Fruit fly (Drosophila melanogaster): Measurements from ENCODE around the gene Cpr65Ec.

Gene Cpr65Ec

DNA sequence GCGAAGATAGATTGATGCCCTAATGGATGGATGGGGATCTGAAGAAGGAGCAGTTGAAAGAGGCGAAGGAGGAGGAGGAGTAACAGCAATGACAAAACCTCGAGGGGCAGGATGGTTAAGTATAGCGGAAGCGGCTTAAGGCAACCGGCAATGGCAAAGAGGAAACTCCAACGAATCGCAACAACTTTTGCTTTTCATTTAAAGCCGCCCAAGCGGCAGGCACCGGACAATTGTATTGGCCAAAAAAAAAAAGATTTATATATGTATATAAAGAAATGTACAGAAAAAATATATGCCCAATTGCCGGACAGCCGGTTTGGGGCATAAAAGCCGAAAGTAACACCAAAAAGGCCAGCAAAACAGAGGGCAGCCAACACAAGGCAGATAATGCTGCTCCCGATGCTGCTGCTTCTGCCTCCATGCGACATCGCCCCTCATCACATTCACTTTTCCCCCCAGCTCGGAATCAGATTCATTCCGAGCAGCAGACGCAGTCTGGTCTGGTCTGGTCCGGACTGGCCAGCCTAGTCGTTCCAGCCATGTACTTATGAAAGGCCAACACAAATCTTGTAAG is 1.6 kb upstream of the Cpr65Ec start:
- TF ChIP-seq gl (tag; optimal IDR thresholded peaks at IDR 0.05), result no peak
- TF ChIP-seq CG17806 (tag; optimal IDR thresholded peaks at IDR 0.05), result no peak
- TF ChIP-seq Pif1B (GFP tag; optimal IDR thresholded peaks at IDR 0.05), result no peak
- no peak for TF ChIP-seq CG15710 (tag; optimal IDR thresholded peaks at IDR 0.05)
- no peak for TF ChIP-seq CG32121 (GFP tag; IDR thresholded peaks at IDR 0.05)
- no peak for TF ChIP-seq CG12605 (GFP tag; IDR thresholded peaks at IDR 0.05)

DNA sequence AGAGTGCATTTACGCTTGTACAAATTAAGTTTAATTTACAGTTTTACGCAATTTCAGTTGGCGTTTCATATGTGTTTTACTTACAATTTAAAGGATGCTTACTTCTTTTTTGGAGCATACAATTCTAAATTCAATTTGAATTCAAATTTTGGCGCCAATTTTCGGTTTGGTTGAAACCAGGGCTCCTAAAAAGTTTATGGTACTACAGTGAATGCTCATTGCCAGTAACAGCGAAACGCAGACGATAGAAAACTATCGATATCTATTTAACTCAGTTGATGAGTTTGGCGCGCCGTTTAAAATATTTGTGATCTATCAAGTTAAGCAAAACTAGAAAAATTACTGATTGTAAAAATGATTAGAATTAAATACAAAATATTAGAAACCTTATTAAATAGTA is 1.0 kb downstream of the Cpr65Ec start:
- TF ChIP-seq EcR (GFP tag; optimal IDR thresholded peaks at IDR 0.05) (no peak), CG4496 (GFP tag; IDR thresholded peaks at IDR 0.05) (no peak), Pif1B (GFP tag; optimal IDR thresholded peaks at IDR 0.05) (no peak), CG8301 (tag; optimal IDR thresholded peaks at IDR 0.05) (no peak), CG10348 (GFP tag; IDR thresholded peaks at IDR 0.05) (no peak), fd96Ca (GFP tag; IDR thresholded peaks at IDR 0.05) (no peak), rn (GFP tag; IDR thresholded peaks at IDR 0.05) (no peak), CG12605 (GFP tag; IDR thresholded peaks at IDR 0.05) (no peak)

DNA sequence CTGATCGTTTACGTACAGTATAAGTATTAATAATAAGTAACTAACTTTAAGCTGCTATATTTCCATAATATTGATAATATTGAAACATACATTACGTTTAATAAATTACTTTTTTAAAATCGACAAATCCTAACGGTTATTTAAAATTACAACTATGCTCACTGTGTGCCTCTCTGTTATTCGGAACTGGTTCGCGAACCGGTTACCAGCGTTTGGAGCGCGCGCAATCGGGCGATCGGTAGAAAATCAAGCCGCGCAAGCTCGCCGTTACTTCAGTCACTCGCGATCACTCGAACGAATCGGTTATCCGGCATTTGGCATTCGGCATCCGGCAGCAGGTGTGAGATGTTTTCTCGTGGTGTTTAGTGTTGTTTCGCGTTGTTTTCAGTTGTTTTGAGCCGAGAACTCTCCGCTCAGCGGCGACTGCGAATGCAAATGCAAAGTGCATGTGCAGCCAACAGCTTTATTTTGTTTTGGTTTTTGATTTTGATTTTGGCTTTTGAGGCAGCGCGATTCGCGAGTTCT is 1.6 kb downstream of the Cpr65Ec start, which contains the start of gene form3:
Gene form3 (plus strand): TSS at position 271 of the 525 bp plus-strand sequence.
- TF ChIP-seq CG10348 (GFP tag; IDR thresholded peaks at IDR 0.05) (no peak), fd96Ca (GFP tag; IDR thresholded peaks at IDR 0.05) (0 out of 3 replicates have a peak, but pooled peaks have one; percentile 9), CG12605 (GFP tag; IDR thresholded peaks at IDR 0.05) (no peak), CG8159 (tag; optimal IDR thresholded peaks at IDR 0.05) (no peak), CG13204 (GFP tag; optimal IDR thresholded peaks at IDR 0.05) (peak; percentile 9), Snoo (tag; optimal IDR thresholded peaks at IDR 0.05) (no peak), Ets98B (GFP tag; IDR thresholded peaks at IDR 0.05) (peak; percentile 37; the same call in 1 of the 2 replicates), CG17806 (tag; optimal IDR thresholded peaks at IDR 0.05) (no peak), Pif1B (GFP tag; optimal IDR thresholded peaks at IDR 0.05) (no peak), CG4496 (GFP tag; IDR thresholded peaks at IDR 0.05) (no peak), CG15710 (tag; optimal IDR thresholded peaks at IDR 0.05) (no peak)

DNA sequence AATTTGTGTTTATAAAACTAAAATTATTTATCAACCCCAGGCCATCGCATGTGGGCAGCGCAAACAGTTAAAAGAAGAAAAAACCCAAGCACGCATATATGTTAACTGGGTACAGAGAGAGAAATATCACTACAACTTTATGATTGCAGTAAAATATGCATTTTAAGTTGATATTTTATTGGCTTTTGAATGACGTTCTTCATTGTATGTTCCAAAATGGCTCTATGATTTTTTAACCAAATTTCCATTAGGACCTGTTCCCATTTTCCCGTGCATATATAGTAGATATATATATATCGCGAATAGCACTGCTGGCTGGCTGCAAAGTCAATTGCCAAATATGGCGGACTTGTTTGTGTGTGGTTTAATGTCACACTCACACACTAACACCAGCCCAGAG is 3.5 kb downstream of the Cpr65Ec start:
- TF ChIP-seq gl (tag; optimal IDR thresholded peaks at IDR 0.05) (no peak), CG4496 (GFP tag; IDR thresholded peaks at IDR 0.05) (peak; percentile 71; the same call in 2 of the 3 replicates), Pif1B (GFP tag; optimal IDR thresholded peaks at IDR 0.05) (peak; percentile 7), Snoo (tag; optimal IDR thresholded peaks at IDR 0.05) (no peak), fd96Ca (GFP tag; IDR thresholded peaks at IDR 0.05) (no peak), Pif1A (GFP tag; optimal IDR thresholded peaks at IDR 0.05) (peak; percentile 20), CG17806 (tag; optimal IDR thresholded peaks at IDR 0.05) (no peak), CG14655 (GFP tag; optimal IDR thresholded peaks at IDR 0.05) (peak; percentile 23), CG12605 (GFP tag; IDR thresholded peaks at IDR 0.05) (no peak), EcR (GFP tag; optimal IDR thresholded peaks at IDR 0.05) (no peak), CG8301 (tag; optimal IDR thresholded peaks at IDR 0.05) (peak; percentile 35), CG15710 (tag; optimal IDR thresholded peaks at IDR 0.05) (no peak), CG9948 (tag; optimal IDR thresholded peaks at IDR 0.05) (no peak), CG8159 (tag; optimal IDR thresholded peaks at IDR 0.05) (no peak), CG32121 (GFP tag; IDR thresholded peaks at IDR 0.05) (peak; percentile 59; the same call in 1 of the 2 replicates), CG13204 (GFP tag; optimal IDR thresholded peaks at IDR 0.05) (no peak), D1 (tag; optimal IDR thresholded peaks at IDR 0.05) (no peak), rn (GFP tag; IDR thresholded peaks at IDR 0.05) (0 out of 2 replicates have a peak, but pooled peaks have one; percentile 15), CG10348 (GFP tag; IDR thresholded peaks at IDR 0.05) (no peak), CG34367 (tag; optimal IDR thresholded peaks at IDR 0.05) (no peak), Ets98B (GFP tag; IDR thresholded peaks at IDR 0.05) (peak; percentile 74)

dm6 chr3L:7103941-7104340 is 10.9 kb downstream of the Cpr65Ec start:
- TF ChIP-seq Pif1A (GFP tag; optimal IDR thresholded peaks at IDR 0.05), result no peak
- TF ChIP-seq CG14655 (GFP tag; optimal IDR thresholded peaks at IDR 0.05), result peak; percentile 13
- TF ChIP-seq CG4496 (GFP tag; IDR thresholded peaks at IDR 0.05), result peak; percentile 40; the same call in 1 of the 3 replicates

DNA sequence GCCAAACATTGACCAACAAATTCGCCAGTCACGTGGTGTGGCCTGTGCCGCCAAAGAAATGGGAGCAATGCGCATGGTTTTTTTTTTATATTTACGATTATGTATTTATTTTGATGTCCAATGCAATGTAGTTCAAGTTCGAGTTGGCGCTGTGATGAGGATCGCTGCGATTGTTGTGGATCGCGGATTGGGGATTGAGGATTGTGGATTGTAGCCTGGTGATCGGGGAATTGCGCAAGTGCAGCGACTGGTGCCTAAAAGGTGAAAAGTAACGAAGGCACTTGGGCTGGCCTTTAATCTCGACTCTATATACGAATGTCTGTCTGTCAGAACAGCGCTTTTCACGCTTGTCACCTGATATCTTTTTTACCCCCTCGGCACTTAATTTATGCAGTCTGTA is 11.5 kb downstream of the Cpr65Ec start:
- TF ChIP-seq CG10348 (GFP tag; IDR thresholded peaks at IDR 0.05), result no peak
- TF ChIP-seq Pif1A (GFP tag; optimal IDR thresholded peaks at IDR 0.05), result no peak
- no peak for TF ChIP-seq CG32121 (GFP tag; IDR thresholded peaks at IDR 0.05)

dm6 chr3L:7105693-7106092 is 12.7 kb downstream of the Cpr65Ec start:
- TF ChIP-seq CG32121 (GFP tag; IDR thresholded peaks at IDR 0.05) (no peak), D1 (tag; optimal IDR thresholded peaks at IDR 0.05) (no peak), CG14655 (GFP tag; optimal IDR thresholded peaks at IDR 0.05) (peak; percentile 27)

Data from whole organism, pupa.